Worm (Caenorhabditis elegans): Measurements from ENCODE around the gene B0403.3.

DNA sequence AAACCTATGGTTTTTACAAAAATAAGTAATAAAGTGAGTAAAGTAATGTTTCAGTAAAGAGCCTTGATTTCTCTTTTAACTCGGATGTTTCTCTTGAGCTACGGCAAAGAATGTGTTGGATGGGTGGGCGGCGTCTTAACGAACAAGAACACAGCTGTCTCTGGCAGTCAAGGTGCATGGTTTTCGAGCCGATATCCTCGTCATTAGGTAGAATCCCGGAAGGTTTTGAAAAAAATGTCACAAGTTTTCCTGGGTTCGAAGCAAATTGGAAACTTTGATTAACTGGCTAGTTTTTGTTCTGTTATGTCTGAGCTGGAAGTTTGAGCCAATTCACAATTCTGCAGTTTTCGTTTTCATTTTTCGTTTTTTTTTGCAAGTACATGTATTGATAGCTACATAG, 12.1 kb upstream of the B0403.3 start, which contains the start of gene B0403.6:
- TF ChIP-seq pha-4 (tag; optimal IDR thresholded peaks at IDR 0.05) (no peak), snpc-4 (tag; optimal IDR thresholded peaks at IDR 0.05) (no peak), ceh-43 (GFP tag; optimal IDR thresholded peaks at IDR 0.05) (no peak), ztf-11 (tag; optimal IDR thresholded peaks at IDR 0.05) (no peak), zip-8 (tag; optimal IDR thresholded peaks at IDR 0.05) (no peak), lsy-2 (tag; optimal IDR thresholded peaks at IDR 0.05) (no peak)

All from whole organism, mixed stage, embryonic.